Worm (Caenorhabditis elegans) whole organism, L1 larva: ENCODE results near the gene snai-1.

Source experiments
- C04F5.9 ChIP-seq: sonication (generic microtip); optimal IDR thresholded peaks from 2 replicates; lab custom pipeline; 2016; ENCODE audit warnings: missing genetic modification characterization, missing compliant biosample characterization
- C16A3.4 ChIP-seq: fragments of 150-350 bp; optimal IDR thresholded peaks from 2 replicates; lab custom pipeline; 2014; ENCODE audit warnings: missing biosample characterization, missing genetic modification characterization
- C34B4.2 ChIP-seq: sonication (generic microtip); optimal IDR thresholded peaks from 2 replicates; lab custom pipeline; 2017; ENCODE audit warnings: mild to moderate bottlenecking, missing genetic modification characterization, missing compliant biosample characterization
- Y116A8C.19 ChIP-seq: sonication (generic microtip); optimal IDR thresholded peaks from 2 replicates; lab custom pipeline; 2016; ENCODE audit warnings: missing compliant biosample characterization, missing genetic modification characterization, borderline replicate concordance
- aha-1 ChIP-seq: fragments of 150-350 bp; optimal IDR thresholded peaks from 2 replicates; lab custom pipeline; 2014; ENCODE audit warnings: missing biosample characterization, missing genetic modification characterization
- alr-1 ChIP-seq: fragments of 200-800 bp; sonication (Bioruptor generic); optimal IDR thresholded peaks from 2 replicates; lab custom pipeline; 2018; ENCODE audit warnings: borderline replicate concordance, mild to moderate bottlenecking, missing genetic modification characterization, missing compliant biosample characterization
- ama-1 ChIP-seq: fragments of 150-350 bp; optimal IDR thresholded peaks from 2 replicates; lab custom pipeline; 2014
- blmp-1 ChIP-seq: fragments of 150-350 bp; optimal IDR thresholded peaks from 2 replicates; lab custom pipeline; 2014; ENCODE audit warnings: missing biosample characterization, missing genetic modification characterization
- ceh-82 ChIP-seq, 3 experiments: fragments of 150-350 bp in 1 of 3; sonication (generic microtip) in 2 of 3; optimal IDR thresholded peaks; 2 replicates each; lab custom pipeline; 2014 to 2017; ENCODE audit warnings: missing biosample characterization in 3 of 3, missing genetic modification characterization in 3 of 3
- ceh-90 ChIP-seq: sonication (generic microtip); optimal IDR thresholded peaks from 2 replicates; lab custom pipeline; 2016; ENCODE audit warnings: missing genetic modification characterization, missing compliant biosample characterization
- ces-1 ChIP-seq: fragments of 150-350 bp; optimal IDR thresholded peaks from 2 replicates; lab custom pipeline; 2014; ENCODE audit warnings: missing biosample characterization, missing genetic modification reagents, missing genetic modification characterization
- efl-1 ChIP-seq, 4 experiments: fragments of 150-350 bp; optimal IDR thresholded peaks in 3 of 4; peaks in 1 of 4; 1 replicate in 1 of 4; 2 replicates in 3 of 4; lab custom pipeline; 2014; ENCODE audit warnings: missing biosample characterization in 2 of 4, missing genetic modification characterization in 2 of 4, missing genetic modification reagents in 2 of 4
- efl-3 ChIP-seq: fragments of 200-800 bp; sonication (Bioruptor generic); optimal IDR thresholded peaks from 2 replicates; lab custom pipeline; 2018; ENCODE audit warnings: mild to moderate bottlenecking, missing genetic modification characterization, missing compliant biosample characterization
- egl-13 ChIP-seq: sonication (generic microtip); optimal IDR thresholded peaks from 2 replicates; lab custom pipeline; 2016; ENCODE audit warnings: missing genotype, missing genetic modification reagents, missing genetic modification characterization, missing compliant biosample characterization
- elt-3 ChIP-seq, 6 experiments: fragments of 150-350 bp in 1 of 6; sonication (generic microtip); optimal IDR thresholded peaks; 2 replicates each; lab custom pipeline; 2017 to 2018; ENCODE audit warnings: missing biosample characterization in 6 of 6, missing genetic modification characterization in 6 of 6, inconsistent platforms in 1 of 6
- ets-5 ChIP-seq: fragments of 200-800 bp; sonication (Bioruptor generic); IDR thresholded peaks from 2 replicates; pipeline ENCODE4 v1.3.6; 2022; ENCODE audit warnings: missing genetic modification characterization, missing compliant biosample characterization
- fkh-10 ChIP-seq: sonication (generic microtip); optimal IDR thresholded peaks from 2 replicates; lab custom pipeline; 2017; ENCODE audit warnings: missing biosample characterization, missing genetic modification reagents, missing genetic modification characterization
- fos-1 ChIP-seq: fragments of 150-350 bp; optimal IDR thresholded peaks from 2 replicates; lab custom pipeline; 2014; ENCODE audit warnings: missing biosample characterization, missing genetic modification characterization
- grh-1 ChIP-seq: fragments of 200-800 bp; sonication (Bioruptor generic); IDR thresholded peaks from 2 replicates; pipeline ENCODE4 v1.3.6; 2022; ENCODE audit warnings: missing genetic modification reagents, missing genetic modification characterization, missing compliant biosample characterization
- hlh-17 ChIP-seq: fragments of 200-800 bp; sonication (Bioruptor generic); optimal IDR thresholded peaks from 2 replicates; lab custom pipeline; 2018; ENCODE audit warnings: missing genetic modification characterization, mild to moderate bottlenecking, missing compliant biosample characterization, moderate library complexity, borderline replicate concordance
- irx-1 ChIP-seq: sonication (generic microtip); optimal IDR thresholded peaks from 2 replicates; lab custom pipeline; 2016; ENCODE audit warnings: missing genetic modification characterization, missing compliant biosample characterization
- jun-1 ChIP-seq: fragments of 150-350 bp; optimal IDR thresholded peaks from 2 replicates; lab custom pipeline; 2014; ENCODE audit warnings: missing biosample characterization, missing genetic modification reagents, missing genetic modification characterization
- lin-13 ChIP-seq: fragments of 150-350 bp; optimal IDR thresholded peaks from 2 replicates; lab custom pipeline; 2014; ENCODE audit warnings: missing biosample characterization, missing genetic modification reagents, missing genetic modification characterization
- lir-3 ChIP-seq: sonication (generic microtip); optimal IDR thresholded peaks from 2 replicates; lab custom pipeline; 2016; ENCODE audit warnings: mild to moderate bottlenecking, missing genetic modification characterization, moderate library complexity, missing compliant biosample characterization; ENCODE audit not compliant: poor library complexity
- mab-9 ChIP-seq: fragments of 200-800 bp; sonication (Bioruptor generic); IDR thresholded peaks from 2 replicates; pipeline ENCODE4 v1.3.6; 2022; ENCODE audit warnings: missing genetic modification reagents, missing genetic modification characterization, missing compliant biosample characterization
- mef-2 ChIP-seq: fragments of 150-350 bp; optimal IDR thresholded peaks from 2 replicates; lab custom pipeline; 2014; ENCODE audit warnings: missing biosample characterization, missing genetic modification characterization
- mep-1 ChIP-seq: fragments of 150-350 bp; optimal IDR thresholded peaks from 2 replicates; lab custom pipeline; 2014; ENCODE audit warnings: missing biosample characterization, missing genetic modification characterization
- nhr-237 ChIP-seq: fragments of 150-350 bp; optimal IDR thresholded peaks from 2 replicates; lab custom pipeline; 2014; ENCODE audit warnings: missing biosample characterization, missing genetic modification characterization
- nhr-28 ChIP-seq: fragments of 150-350 bp; optimal IDR thresholded peaks from 2 replicates; lab custom pipeline; 2014; ENCODE audit warnings: missing biosample characterization, missing genetic modification characterization
- nhr-71 ChIP-seq: sonication (generic microtip); optimal IDR thresholded peaks from 2 replicates; lab custom pipeline; 2016; ENCODE audit warnings: mild to moderate bottlenecking, missing genetic modification characterization, moderate library complexity, missing compliant biosample characterization
- nhr-90 ChIP-seq: sonication (generic microtip); optimal IDR thresholded peaks from 2 replicates; lab custom pipeline; 2016; ENCODE audit warnings: mild to moderate bottlenecking, missing genetic modification characterization, missing compliant biosample characterization; ENCODE audit not compliant: poor library complexity
- pag-3 ChIP-seq: sonication (generic microtip); optimal IDR thresholded peaks from 2 replicates; lab custom pipeline; 2017; ENCODE audit warnings: missing genetic modification characterization, mild to moderate bottlenecking, missing compliant biosample characterization, antibody characterized with exemption, borderline replicate concordance; ENCODE audit not compliant: insufficient read depth
- pax-3 ChIP-seq: fragments of 200-800 bp; sonication (Bioruptor generic); optimal IDR thresholded peaks from 2 replicates; lab custom pipeline; 2018; ENCODE audit warnings: mild to moderate bottlenecking, missing genetic modification characterization, moderate library complexity, missing compliant biosample characterization
- pqm-1 ChIP-seq: sonication (generic microtip); optimal IDR thresholded peaks from 3 replicates; lab custom pipeline; 2017; ENCODE audit warnings: missing biosample characterization, missing genetic modification characterization
- rnt-1 ChIP-seq: sonication (generic microtip); optimal IDR thresholded peaks from 2 replicates; lab custom pipeline; 2016; ENCODE audit warnings: mild to moderate bottlenecking, missing genetic modification characterization, moderate library complexity, missing compliant biosample characterization
- skn-1 ChIP-seq: fragments of 150-350 bp; optimal IDR thresholded peaks from 2 replicates; lab custom pipeline; 2014; ENCODE audit warnings: missing biosample characterization, missing genetic modification characterization
- snpc-4 ChIP-seq: fragments of 150-350 bp; optimal IDR thresholded peaks from 2 replicates; lab custom pipeline; 2014; ENCODE audit warnings: missing biosample characterization, missing genetic modification characterization
- snu-23 ChIP-seq: sonication (generic microtip); optimal IDR thresholded peaks from 2 replicates; lab custom pipeline; 2016; ENCODE audit warnings: missing genetic modification characterization, missing compliant biosample characterization
- sox-4 ChIP-seq: sonication (generic microtip); optimal IDR thresholded peaks from 2 replicates; lab custom pipeline; 2016; ENCODE audit warnings: missing genetic modification characterization, missing compliant biosample characterization
- sup-37 ChIP-seq: fragments of 200-800 bp; sonication (Bioruptor generic); optimal IDR thresholded peaks from 2 replicates; lab custom pipeline; 2018; ENCODE audit warnings: mild to moderate bottlenecking, missing genetic modification characterization, missing compliant biosample characterization
- unc-130 ChIP-seq: fragments of 150-350 bp; optimal IDR thresholded peaks from 2 replicates; lab custom pipeline; 2017; ENCODE audit warnings: missing biosample characterization, missing genetic modification characterization, inconsistent platforms
- unc-30 ChIP-seq: sonication (generic microtip); optimal IDR thresholded peaks from 2 replicates; lab custom pipeline; 2017; ENCODE audit warnings: missing biosample characterization, missing genetic modification characterization
- unc-62 ChIP-seq: fragments of 150-350 bp; optimal IDR thresholded peaks from 2 replicates; lab custom pipeline; 2014; ENCODE audit warnings: missing biosample characterization, missing genetic modification reagents, missing genetic modification characterization
- unc-98 ChIP-seq: fragments of 200-800 bp; sonication (Bioruptor generic); IDR thresholded peaks from 2 replicates; pipeline ENCODE4 v1.3.6; 2022; ENCODE audit warnings: missing genetic modification characterization, missing compliant biosample characterization
- vab-15 ChIP-seq: sonication (generic microtip); optimal IDR thresholded peaks from 2 replicates; lab custom pipeline; 2017; ENCODE audit warnings: missing genotype, mild to moderate bottlenecking, missing genetic modification characterization, missing compliant biosample characterization
- xbp-1 ChIP-seq: sonication (generic microtip); optimal IDR thresholded peaks from 2 replicates; lab custom pipeline; 2016; ENCODE audit warnings: missing genetic modification characterization, missing compliant biosample characterization
- zag-1 ChIP-seq: fragments of 150-350 bp; optimal IDR thresholded peaks from 2 replicates; lab custom pipeline; 2014; ENCODE audit warnings: missing biosample characterization, missing genetic modification characterization
- zip-4 ChIP-seq: fragments of 200-800 bp; sonication (Bioruptor generic); optimal IDR thresholded peaks from 2 replicates; lab custom pipeline; 2018; ENCODE audit warnings: mild to moderate bottlenecking, missing genetic modification characterization, moderate library complexity, missing compliant biosample characterization
- ztf-11 ChIP-seq, 2 experiments: sonication (generic microtip); optimal IDR thresholded peaks; 2 replicates each; lab custom pipeline; 2016 to 2017; ENCODE audit warnings: missing genetic modification characterization in 2 of 2, missing biosample characterization in 1 of 2, missing compliant biosample characterization in 1 of 2
- ztf-4 ChIP-seq: fragments of 150-350 bp; optimal IDR thresholded peaks from 2 replicates; lab custom pipeline; 2014; ENCODE audit warnings: missing biosample characterization, missing genetic modification characterization

The snai-1 gene

ce11 chrIV:291851-292367 lies 21.6 kb downstream of the snai-1 start (continued):
- TF ChIP-seq rnt-1 (tag; lab: Kevin White, UChicago), result no peak
- peak; percentile 96 for TF ChIP-seq pqm-1
- no peak for TF ChIP-seq skn-1
- TF ChIP-seq Y116A8C.19 (tag; lab: Kevin White, UChicago), result no peak
- no peak for TF ChIP-seq xbp-1 (tag; lab: Kevin White, UChicago)
- TF ChIP-seq jun-1, result peak; percentile 76
- TF ChIP-seq nhr-71 (tag; lab: Kevin White, UChicago), result peak; percentile 50
- no peak for TF ChIP-seq snpc-4 (tag; lab: Kevin White, UChicago)
- no peak for TF ChIP-seq unc-98
- TF ChIP-seq pax-3, result no peak
- peak; percentile 48 for TF ChIP-seq snu-23 (GFP tag; lab: Kevin White, UChicago)
- TF ChIP-seq pag-3 (tag; lab: Kevin White, UChicago), result no peak
- no peak for TF ChIP-seq zip-4 (GFP tag; lab: Kevin White, UChicago)
- no peak for TF ChIP-seq unc-62 (GFP tag; lab: Kevin White, UChicago)
- TF ChIP-seq ama-1 (lab: Kevin White, UChicago), result peak; percentile 20
- TF ChIP-seq alr-1 (tag; lab: Kevin White, UChicago), result no peak
- TF ChIP-seq ceh-90, result no peak
- no peak for TF ChIP-seq ceh-82 (tag; optimal IDR thresholded peaks at IDR 0.05; lab: Kevin White, UChicago)
- no peak for TF ChIP-seq C04F5.9 (tag; lab: Kevin White, UChicago)
- no peak for TF ChIP-seq fos-1 (tag; lab: Kevin White, UChicago)
- no peak for TF ChIP-seq nhr-28 (tag; lab: Kevin White, UChicago)
- TF ChIP-seq sox-4 (tag; lab: Kevin White, UChicago), result no peak
- TF ChIP-seq aha-1 (tag; lab: Kevin White, UChicago), result no peak
- TF ChIP-seq blmp-1 (tag; lab: Kevin White, UChicago), result no peak
- TF ChIP-seq irx-1 (tag; lab: Kevin White, UChicago), result no peak
- no peak for TF ChIP-seq mep-1
- TF ChIP-seq ces-1 (GFP tag; lab: Kevin White, UChicago), result no peak
- no peak for TF ChIP-seq hlh-17 (GFP tag; lab: Kevin White, UChicago)
- TF ChIP-seq elt-3 (tag; optimal IDR thresholded peaks at IDR 0.05; lab: Kevin White, UChicago), result no peak
- TF ChIP-seq ets-5, result no peak
- TF ChIP-seq zag-1, result no peak
- no peak for TF ChIP-seq nhr-237 (tag; lab: Kevin White, UChicago)
- TF ChIP-seq sup-37, result no peak
- TF ChIP-seq vab-15 (tag; lab: Kevin White, UChicago), result no peak
- TF ChIP-seq fkh-10 (GFP tag; lab: Kevin White, UChicago), result no peak
- no peak for TF ChIP-seq C34B4.2 (tag; lab: Kevin White, UChicago)
- no peak for TF ChIP-seq unc-30 (tag; lab: Kevin White, UChicago)
- TF ChIP-seq nhr-90 (tag; lab: Kevin White, UChicago), result peak; percentile 78
- no peak for TF ChIP-seq ztf-11 (tag; optimal IDR thresholded peaks at IDR 0.05; lab: Kevin White, UChicago)
- no peak for TF ChIP-seq efl-1 (optimal IDR thresholded peaks at IDR 0.05; lab: Kevin White, UChicago)
- peak in 1 of 2 experiments; percentile 90 for TF ChIP-seq efl-1 (GFP tag; optimal IDR thresholded peaks at IDR 0.05 in 1 of 2; lab: Kevin White, UChicago)
- no peak for TF ChIP-seq egl-13 (tag; lab: Kevin White, UChicago)
- no peak for TF ChIP-seq C16A3.4 (tag; lab: Kevin White, UChicago)
- TF ChIP-seq mef-2 (tag; lab: Kevin White, UChicago), result no peak
- no peak for TF ChIP-seq efl-3
- TF ChIP-seq mab-9 (GFP tag; lab: Robert Waterston, UW), result no peak
- TF ChIP-seq lir-3 (tag; lab: Kevin White, UChicago), result peak; percentile 23
- TF ChIP-seq lin-13 (GFP tag; lab: Kevin White, UChicago), result no peak
- TF ChIP-seq unc-130, result no peak
- no peak for TF ChIP-seq grh-1 (GFP tag; lab: Robert Waterston, UW)
- no peak for TF ChIP-seq ztf-4 (tag; lab: Kevin White, UChicago)
- TF ChIP-seq, all 84 proteins: peak for 16
